Worm (Caenorhabditis elegans): Measurements from ENCODE around the gene T16G12.3.

DNA sequence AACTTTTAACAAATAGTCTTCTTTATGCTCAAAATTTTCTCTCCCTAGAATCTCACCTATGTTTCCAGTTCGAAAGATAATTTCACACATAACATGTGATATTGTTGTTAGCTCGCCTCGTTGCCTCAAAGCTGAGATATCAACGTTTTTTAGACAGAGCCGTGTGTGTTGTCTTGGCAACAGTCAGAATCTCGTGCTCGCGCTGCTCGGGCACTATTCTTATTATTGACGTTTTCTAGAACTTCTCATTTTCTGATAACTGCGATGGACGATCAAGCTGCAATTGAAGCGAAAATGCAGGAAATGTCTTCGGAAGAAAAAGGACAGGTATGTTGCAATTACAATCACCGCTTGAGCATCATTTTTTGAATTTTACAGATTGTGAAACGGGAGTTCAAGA is 14.6 kb upstream of the T16G12.3 start, which contains the start of gene xbx-3:
- TF ChIP-seq nhr-76 (tag; optimal IDR thresholded peaks at IDR 0.05), result no peak
- TF ChIP-seq ztf-11 (tag; optimal IDR thresholded peaks at IDR 0.05), result no peak
- no peak for TF ChIP-seq lsy-2 (tag; optimal IDR thresholded peaks at IDR 0.05)
- no peak for TF ChIP-seq unc-39 (tag; optimal IDR thresholded peaks at IDR 0.05)
- no peak for TF ChIP-seq mep-1 (tag; optimal IDR thresholded peaks at IDR 0.05)
- no peak for TF ChIP-seq nhr-237 (tag; optimal IDR thresholded peaks at IDR 0.05)
- TF ChIP-seq ham-2 (GFP tag; optimal IDR thresholded peaks at IDR 0.05), result no peak
- TF ChIP-seq unc-62 (GFP tag; optimal IDR thresholded peaks at IDR 0.05), result no peak
- TF ChIP-seq elt-3 (tag; optimal IDR thresholded peaks at IDR 0.05), result no peak
- TF ChIP-seq flh-1 (GFP tag; optimal IDR thresholded peaks at IDR 0.05), result no peak
- no peak for TF ChIP-seq pha-4 (tag; optimal IDR thresholded peaks at IDR 0.05)
- TF ChIP-seq zip-8 (tag; optimal IDR thresholded peaks at IDR 0.05), result no peak
